Fruit fly (Drosophila melanogaster) whole organism, embryonic: Measurements from ENCODE around the gene Acp1.

Experiments used
- ATbp ChIP-seq: fragments of 200-800 bp; sonication (Bioruptor generic); optimal IDR thresholded peaks from 2 replicates; lab custom pipeline; 2017; ENCODE audit warnings: missing biosample characterization, mild to moderate bottlenecking, missing genetic modification characterization, missing genetic modification reagents
- CG10209 ChIP-seq: fragments of 200-800 bp; sonication (Bioruptor generic); optimal IDR thresholded peaks from 3 replicates; lab custom pipeline; 2017; ENCODE audit warnings: missing biosample characterization, mild to moderate bottlenecking, missing genetic modification characterization, missing genetic modification reagents
- CG10366 ChIP-seq: fragments of 200-800 bp; sonication (Bioruptor generic); IDR thresholded peaks from 2 replicates; pipeline ENCODE4 v1.3.6; 2022; ENCODE audit warnings: missing biosample characterization, missing genetic modification characterization
- CG10565 ChIP-seq: fragments of 200-800 bp; sonication (Bioruptor generic); optimal IDR thresholded peaks from 3 replicates; lab custom pipeline; 2016; ENCODE audit warnings: missing biosample characterization, mild to moderate bottlenecking, missing genetic modification characterization
- CG12071 ChIP-seq: fragments of 200-800 bp; sonication (Bioruptor generic); optimal IDR thresholded peaks from 3 replicates; lab custom pipeline; 2018; ENCODE audit warnings: missing biosample characterization, mild to moderate bottlenecking, missing genetic modification characterization
- CG13296 ChIP-seq: fragments of 200-800 bp; sonication (Bioruptor generic); optimal IDR thresholded peaks from 3 replicates; lab custom pipeline; 2018; ENCODE audit warnings: missing biosample characterization, mild to moderate bottlenecking, missing genetic modification characterization
- CG13424 ChIP-seq: fragments of 200-800 bp; sonication (Bioruptor generic); optimal IDR thresholded peaks from 2 replicates; lab custom pipeline; 2019; ENCODE audit warnings: missing biosample characterization, mild to moderate bottlenecking, missing genetic modification characterization, moderate library complexity
- CG13894 ChIP-seq: fragments of 200-800 bp; sonication (Bioruptor generic); optimal IDR thresholded peaks from 3 replicates; lab custom pipeline; 2018; ENCODE audit warnings: missing biosample characterization, mild to moderate bottlenecking, missing genetic modification characterization, moderate library complexity
- CG14667 ChIP-seq: fragments of 200-800 bp; sonication (Bioruptor generic); IDR thresholded peaks from 2 replicates; pipeline ENCODE4 v1.3.6; 2022; ENCODE audit warnings: missing biosample characterization, missing genetic modification characterization
- CG15011 ChIP-seq: fragments of 200-800 bp; sonication (Bioruptor generic); optimal IDR thresholded peaks from 3 replicates; lab custom pipeline; 2018; ENCODE audit warnings: missing biosample characterization, mild to moderate bottlenecking, missing genetic modification characterization
- CG18619 ChIP-seq: fragments of 200-800 bp; sonication (Bioruptor generic); optimal IDR thresholded peaks from 3 replicates; lab custom pipeline; 2017; ENCODE audit warnings: missing biosample characterization, mild to moderate bottlenecking, missing genetic modification characterization
- CG2678 ChIP-seq: fragments of 200-800 bp; sonication (Bioruptor generic); optimal IDR thresholded peaks from 3 replicates; lab custom pipeline; 2019; ENCODE audit warnings: missing biosample characterization, mild to moderate bottlenecking, missing genetic modification characterization, moderate library complexity
- CG3281 ChIP-seq: fragments of 200-800 bp; sonication (Bioruptor generic); optimal IDR thresholded peaks from 3 replicates; lab custom pipeline; 2017; ENCODE audit warnings: missing biosample characterization, mild to moderate bottlenecking, missing genetic modification characterization
- CG4328 ChIP-seq: fragments of 200-800 bp; sonication (Bioruptor generic); optimal IDR thresholded peaks from 3 replicates; lab custom pipeline; 2017; ENCODE audit warnings: missing biosample characterization, missing genetic modification reagents, missing genetic modification characterization
- CG6765 ChIP-seq: fragments of 200-800 bp; sonication (Bioruptor generic); optimal IDR thresholded peaks from 3 replicates; lab custom pipeline; 2017; ENCODE audit warnings: missing biosample characterization, mild to moderate bottlenecking, missing genetic modification characterization
- CG6813 ChIP-seq: fragments of 200-800 bp; sonication (Bioruptor generic); optimal IDR thresholded peaks from 2 replicates; lab custom pipeline; 2017; ENCODE audit warnings: missing biosample characterization, missing genetic modification characterization, mild to moderate bottlenecking, moderate library complexity, missing genetic modification reagents
- CG7839 ChIP-seq: fragments of 200-800 bp; sonication (Bioruptor generic); optimal IDR thresholded peaks from 3 replicates; lab custom pipeline; 2018; ENCODE audit warnings: missing biosample characterization, mild to moderate bottlenecking, missing genetic modification characterization, moderate library complexity
- CG8290 ChIP-seq, 3 experiments: fragments of 200-800 bp; sonication (Bioruptor generic); optimal IDR thresholded peaks; 2 replicates each; lab custom pipeline; 2016 to 2019; ENCODE audit warnings: missing biosample characterization in 3 of 3, missing genetic modification characterization in 3 of 3, mild to moderate bottlenecking in 2 of 3, moderate library complexity in 1 of 3
- CoRest ChIP-seq: fragments of 200-800 bp; sonication (Bioruptor generic); optimal IDR thresholded peaks from 3 replicates; lab custom pipeline; 2018; ENCODE audit warnings: missing biosample characterization, mild to moderate bottlenecking, missing genetic modification characterization, moderate library complexity
- Fer2 ChIP-seq: fragments of 200-800 bp; sonication (Bioruptor generic); optimal IDR thresholded peaks from 2 replicates; lab custom pipeline; 2018; ENCODE audit warnings: missing biosample characterization, mild to moderate bottlenecking, missing genetic modification characterization, moderate library complexity
- Fer3 ChIP-seq: fragments of 200-800 bp; sonication (Bioruptor generic); optimal IDR thresholded peaks from 2 replicates; lab custom pipeline; 2018; ENCODE audit warnings: missing biosample characterization, mild to moderate bottlenecking, missing genetic modification characterization, moderate library complexity
- HHEX ChIP-seq: fragments of 200-800 bp; sonication (Bioruptor generic); optimal IDR thresholded peaks from 3 replicates; lab custom pipeline; 2017; ENCODE audit warnings: missing biosample characterization, mild to moderate bottlenecking, missing genetic modification characterization, missing genetic modification reagents
- Meics ChIP-seq: fragments of 200-800 bp; sonication (Bioruptor generic); optimal IDR thresholded peaks from 2 replicates; lab custom pipeline; 2017; ENCODE audit warnings: missing biosample characterization, mild to moderate bottlenecking, missing genetic modification characterization
- PHDP ChIP-seq: fragments of 200-800 bp; sonication (Bioruptor generic); optimal IDR thresholded peaks from 3 replicates; lab custom pipeline; 2018; ENCODE audit warnings: missing biosample characterization, mild to moderate bottlenecking, missing genetic modification characterization, moderate library complexity
- Sox102F ChIP-seq: fragments of 200-800 bp; sonication (Bioruptor generic); optimal IDR thresholded peaks from 2 replicates; lab custom pipeline; 2018; ENCODE audit warnings: missing biosample characterization, mild to moderate bottlenecking, missing genetic modification characterization, moderate library complexity
- bigmax ChIP-seq: fragments of 200-800 bp; sonication (Bioruptor generic); optimal IDR thresholded peaks from 2 replicates; lab custom pipeline; 2018; ENCODE audit warnings: missing biosample characterization, mild to moderate bottlenecking, missing genetic modification characterization
- caup ChIP-seq: fragments of 200-800 bp; sonication (Bioruptor generic); optimal IDR thresholded peaks from 3 replicates; lab custom pipeline; 2017; ENCODE audit warnings: missing biosample characterization, mild to moderate bottlenecking, missing genetic modification characterization, moderate library complexity; ENCODE audit not compliant: severe bottlenecking
- ci ChIP-seq: fragments of 200-800 bp; sonication (Bioruptor generic); IDR thresholded peaks from 3 replicates; pipeline ENCODE4 v1.3.6; 2022; ENCODE audit warnings: missing biosample characterization, missing genetic modification characterization
- cwo ChIP-seq: fragments of 200-800 bp; sonication (Bioruptor generic); optimal IDR thresholded peaks from 3 replicates; lab custom pipeline; 2017; ENCODE audit warnings: missing biosample characterization, missing genetic modification characterization, mild to moderate bottlenecking, moderate library complexity, missing genetic modification reagents
- exex ChIP-seq: fragments of 200-800 bp; sonication (Bioruptor generic); optimal IDR thresholded peaks from 4 replicates; lab custom pipeline; 2018; ENCODE audit warnings: missing biosample characterization, mild to moderate bottlenecking, missing genetic modification characterization, moderate library complexity
- hkb ChIP-seq, 2 experiments: fragments of 200-800 bp in 1 of 2; fragments of >200 bp in 1 of 2; sonication (Bioruptor generic) in 1 of 2; IDR thresholded peaks in 1 of 2; optimal IDR thresholded peaks in 1 of 2; 2 replicates each; pipeline versions ENCODE4 v1.3.6 to Lab custom; 2017 to 2022; ENCODE audit warnings: missing biosample characterization in 1 of 2, missing genetic modification characterization in 1 of 2
- lab ChIP-seq: fragments of 200-800 bp; sonication (Bioruptor generic); optimal IDR thresholded peaks from 3 replicates; lab custom pipeline; 2017; ENCODE audit warnings: missing biosample characterization, missing genetic modification characterization, mild to moderate bottlenecking, moderate library complexity, missing genetic modification reagents
- mam ChIP-seq: fragments of 200-800 bp; sonication (Bioruptor generic); optimal IDR thresholded peaks from 3 replicates; lab custom pipeline; 2016; ENCODE audit warnings: missing biosample characterization, missing genetic modification characterization
- mirr ChIP-seq: fragments of 200-800 bp; sonication (Bioruptor generic); optimal IDR thresholded peaks from 3 replicates; lab custom pipeline; 2018; ENCODE audit warnings: missing biosample characterization, mild to moderate bottlenecking, missing genetic modification characterization
- sens ChIP-seq: fragments of 200-800 bp; sonication (Bioruptor generic); peaks from one replicate; lab custom pipeline; 2016; ENCODE audit warnings: missing biosample characterization, missing genetic modification characterization
- slbo ChIP-seq: fragments of 200-800 bp; sonication (Bioruptor generic); IDR thresholded peaks from 2 replicates; pipeline ENCODE4 v1.3.6; 2022; ENCODE audit warnings: missing biosample characterization, missing genetic modification characterization
- stc ChIP-seq: fragments of 200-800 bp; sonication (Bioruptor generic); IDR thresholded peaks from 2 replicates; pipeline ENCODE4 v1.3.6; 2022; ENCODE audit warnings: missing biosample characterization, missing genetic modification characterization
- unpg ChIP-seq: fragments of 200-800 bp; sonication (Bioruptor generic); optimal IDR thresholded peaks from 3 replicates; lab custom pipeline; 2018; ENCODE audit warnings: missing biosample characterization, mild to moderate bottlenecking, missing genetic modification characterization, moderate library complexity

The Acp1 gene

dm6 chr2L:7777979-7778692, 36.8 kb upstream of the Acp1 start, which contains the start of gene CG7179 (continued):
- TF ChIP-seq CG14667 (GFP tag; lab: Robert Waterston, UW) (no peak), CG3281 (GFP tag; lab: Kevin White, UChicago) (peak; percentile 57), stc (GFP tag; lab: Robert Waterston, UW) (0 out of 2 replicates have a peak, but pooled peaks have one; percentile 12), CG10209 (GFP tag; lab: Kevin White, UChicago) (no peak), Fer2 (tag; lab: Kevin White, UChicago) (peak; percentile 30), CG13894 (tag; lab: Kevin White, UChicago) (peak; percentile 43), sens (peak; percentile 83), CG8290 (GFP tag; optimal IDR thresholded peaks at IDR 0.05; lab: Kevin White, UChicago) (no peak), CG8290 (tag; optimal IDR thresholded peaks at IDR 0.05; lab: Kevin White, UChicago) (peak in 1 of 2 experiments; percentile 41), unpg (GFP tag; lab: Kevin White, UChicago) (peak; percentile 32), mam (GFP tag; lab: Kevin White, UChicago) (no peak), CG10366 (GFP tag; lab: Robert Waterston, UW) (no peak), CG15011 (peak; percentile 33), HHEX (GFP tag; lab: Kevin White, UChicago) (peak; percentile 38), CG12071 (GFP tag; lab: Kevin White, UChicago) (peak; percentile 26), exex (tag; lab: Kevin White, UChicago) (peak; percentile 28), CoRest (tag; lab: Kevin White, UChicago) (peak; percentile 21), mirr (GFP tag; lab: Kevin White, UChicago) (no peak), ATbp (GFP tag; lab: Kevin White, UChicago) (peak; percentile 38), lab (peak; percentile 61), Meics (GFP tag; lab: Kevin White, UChicago) (peak; percentile 51), ci (0 out of 3 replicates have a peak, but pooled peaks have one; percentile 11), CG7839 (tag; lab: Kevin White, UChicago) (peak; percentile 25), CG6813 (GFP tag; lab: Kevin White, UChicago) (peak; percentile 21), PHDP (peak; percentile 25), CG2678 (peak; percentile 72), cwo (GFP tag; lab: Kevin White, UChicago) (peak; percentile 3), caup (GFP tag; lab: Kevin White, UChicago) (peak; percentile 27), slbo (GFP tag; lab: Robert Waterston, UW) (no peak), bigmax (GFP tag; lab: Kevin White, UChicago) (no peak), CG13296 (peak; percentile 64), CG10565 (GFP tag; lab: Kevin White, UChicago) (no peak), CG18619 (no peak), Sox102F (GFP tag; lab: Kevin White, UChicago) (peak; percentile 0), CG4328 (GFP tag; lab: Kevin White, UChicago) (peak; percentile 1), hkb (optimal IDR thresholded peaks at IDR 0.05; lab: Kevin White, UChicago) (no peak), hkb (GFP tag; IDR thresholded peaks at IDR 0.05; lab: Robert Waterston, UW) (0 out of 2 replicates have a peak, but pooled peaks have one; percentile 29), Fer3 (tag; lab: Kevin White, UChicago) (peak; percentile 57), CG6765 (peak; percentile 24), CG13424 (tag; lab: Kevin White, UChicago) (no peak)
- TF ChIP-seq, all 482 proteins: peak for 40
